Worm (Caenorhabditis elegans) whole organism, late embryonic: ENCODE results near the gene usp-33.

ENCODE experiments used
- elt-2 ChIP-seq: sonication (generic microtip); optimal IDR thresholded peaks from 2 replicates; lab custom pipeline; 2016; ENCODE audit warnings: missing genetic modification reagents, missing genetic modification characterization, missing compliant biosample characterization
- hlh-30 ChIP-seq: sonication (generic microtip); optimal IDR thresholded peaks from 2 replicates; lab custom pipeline; 2017; ENCODE audit warnings: antibody characterized with exemption, missing genetic modification characterization, missing compliant biosample characterization; ENCODE audit not compliant: insufficient read depth

ce11 chrX:15626119-15626850 lies 35.1 kb downstream of the usp-33 start:
- TF ChIP-seq hlh-30 (tag; lab: Kevin White, UChicago) (no peak), elt-2 (tag; lab: Kevin White, UChicago) (no peak)
